Fruit fly (Drosophila melanogaster): ENCODE results near the gene CG18789.
A peak's percentile ranks its signal among the peaks of the same experiment; 100 is the strongest.

CG18789 gene

DNA sequence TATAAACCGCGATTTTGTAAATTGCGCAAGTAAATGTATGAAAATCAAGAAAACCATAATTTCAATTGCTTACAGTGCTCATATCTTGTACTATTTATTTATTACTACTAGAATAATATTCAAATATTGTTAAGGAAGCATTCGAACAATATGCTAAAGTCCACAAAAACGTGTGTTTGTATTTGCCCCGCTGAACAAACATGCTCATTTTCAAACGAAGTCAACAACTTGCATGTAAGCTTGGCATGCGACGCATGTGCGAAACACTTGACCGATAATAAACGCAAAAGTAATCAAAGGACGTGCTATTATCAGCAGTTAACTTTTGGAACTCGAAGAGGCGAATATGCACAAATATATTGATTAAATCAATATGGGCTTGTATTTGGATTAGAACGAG, 26.0 kb upstream of the CG18789 start (continued):
- TF ChIP-seq da (GFP tag; optimal IDR thresholded peaks at IDR 0.05) (no peak), CG3065 (GFP tag; optimal IDR thresholded peaks at IDR 0.05) (peak; percentile 40), CG3407 (GFP tag; optimal IDR thresholded peaks at IDR 0.05) (peak; percentile 87), prd (optimal IDR thresholded peaks at IDR 0.05) (no peak), prd (GFP tag; IDR thresholded peaks at IDR 0.05) (peak; percentile 51; the same call in 2 of the 3 replicates), CG10959 (GFP tag; IDR thresholded peaks at IDR 0.05) (no peak), CG7372 (GFP tag; IDR thresholded peaks at IDR 0.05) (no peak), abd-A (tag; optimal IDR thresholded peaks at IDR 0.05) (no peak), CG13123 (GFP tag; optimal IDR thresholded peaks at IDR 0.05) (peak; percentile 68), CG30020 (tag; optimal IDR thresholded peaks at IDR 0.05) (no peak), wdn (GFP tag; IDR thresholded peaks at IDR 0.05) (no peak; the same call in 1 of the 2 replicates), al (GFP tag; IDR thresholded peaks at IDR 0.05) (no peak), B-H2 (GFP tag; optimal IDR thresholded peaks at IDR 0.05) (peak; percentile 52), ATbp (GFP tag; optimal IDR thresholded peaks at IDR 0.05) (peak; percentile 93), Dip3 (GFP tag; optimal IDR thresholded peaks at IDR 0.05) (no peak), CG34224 (GFP tag; IDR thresholded peaks at IDR 0.05; ENCODE audit: partially characterized antibody) (no peak), CG16815 (GFP tag; optimal IDR thresholded peaks at IDR 0.05) (no peak), Dp (GFP tag; optimal IDR thresholded peaks at IDR 0.05) (no peak), MESR4 (GFP tag; optimal IDR thresholded peaks at IDR 0.05) (no peak), Myb (GFP tag; optimal IDR thresholded peaks at IDR 0.05) (no peak), CG3995 (GFP tag; optimal IDR thresholded peaks at IDR 0.05) (no peak), H2.0 (GFP tag; IDR thresholded peaks at IDR 0.05) (no peak), CG9932 (GFP tag; IDR thresholded peaks at IDR 0.05) (no peak), crp (GFP tag; optimal IDR thresholded peaks at IDR 0.05) (no peak), shn (GFP tag; optimal IDR thresholded peaks at IDR 0.05) (no peak), org-1 (GFP tag; optimal IDR thresholded peaks at IDR 0.05) (peak; percentile 62), CG17385 (GFP tag; optimal IDR thresholded peaks at IDR 0.05) (peak; percentile 28), CG15011 (GFP tag; optimal IDR thresholded peaks at IDR 0.05) (peak; percentile 60), CG30403 (GFP tag; optimal IDR thresholded peaks at IDR 0.05) (no peak), repo (GFP tag; optimal IDR thresholded peaks at IDR 0.05) (no peak), CG16779 (GFP tag; IDR thresholded peaks at IDR 0.05) (peak; percentile 62; the same call in 1 of the 2 replicates), Camta (GFP tag; optimal IDR thresholded peaks at IDR 0.05) (peak; percentile 12), Blimp-1 (GFP tag; optimal IDR thresholded peaks at IDR 0.05) (peak; percentile 76), NC2α (GFP tag; optimal IDR thresholded peaks at IDR 0.05) (peak; percentile 6), row (GFP tag; IDR thresholded peaks at IDR 0.05) (no peak), CG12942 (GFP tag; optimal IDR thresholded peaks at IDR 0.05) (peak; percentile 62), lbe (GFP tag; optimal IDR thresholded peaks at IDR 0.05) (no peak), onecut (GFP tag; IDR thresholded peaks at IDR 0.05) (no peak; the same call in 1 of the 2 replicates), Hmx (GFP tag; optimal IDR thresholded peaks at IDR 0.05) (no peak), Hr51 (GFP tag; optimal IDR thresholded peaks at IDR 0.05) (peak; percentile 1 to 34), CG9876 (GFP tag; optimal IDR thresholded peaks at IDR 0.05) (no peak), MTF-1 (GFP tag; optimal IDR thresholded peaks at IDR 0.05; ENCODE audit: borderline replicate concordance) (peak; percentile 78), CG7928 (GFP tag; optimal IDR thresholded peaks at IDR 0.05) (no peak), sim (GFP tag; IDR thresholded peaks at IDR 0.05) (no peak), Dll (GFP tag; IDR thresholded peaks at IDR 0.05; ENCODE audit: partially characterized antibody) (no peak), CG3847 (GFP tag; IDR thresholded peaks at IDR 0.05) (no peak), CG9797 (GFP tag; optimal IDR thresholded peaks at IDR 0.05) (no peak), Sin3A (optimal IDR thresholded peaks at IDR 0.05) (no peak), BtbVII (GFP tag; optimal IDR thresholded peaks at IDR 0.05) (peak; percentile 74), Ssrp (tag; optimal IDR thresholded peaks at IDR 0.05) (no peak), btn (GFP tag; optimal IDR thresholded peaks at IDR 0.05) (no peak), chif (GFP tag; optimal IDR thresholded peaks at IDR 0.05) (peak; percentile 7 to 40)
